Fruit fly (Drosophila melanogaster) whole organism, embryonic: ENCODE data around the gene Wee1.

Experiments
- Antp ChIP-seq: fragments of 200-800 bp; sonication (Bioruptor generic); optimal IDR thresholded peaks from 3 replicates; lab custom pipeline; 2016; ENCODE audit warnings: missing biosample characterization, missing genetic modification characterization
- CG15011 ChIP-seq: fragments of 200-800 bp; sonication (Bioruptor generic); optimal IDR thresholded peaks from 3 replicates; lab custom pipeline; 2018; ENCODE audit warnings: missing biosample characterization, mild to moderate bottlenecking, missing genetic modification characterization
- CG17328 ChIP-seq: fragments of 200-800 bp; sonication (Bioruptor generic); IDR thresholded peaks from 2 replicates; pipeline ENCODE4 v1.3.6; 2022; ENCODE audit warnings: missing biosample characterization, missing genetic modification characterization
- Oaz ChIP-seq: fragments of 200-800 bp; sonication (Bioruptor generic); IDR thresholded peaks from 2 replicates; pipeline ENCODE4 v1.3.6; 2022; ENCODE audit warnings: missing biosample characterization, missing genetic modification characterization
- ato ChIP-seq: fragments of 200-800 bp; sonication (Bioruptor generic); IDR thresholded peaks from 2 replicates; pipeline ENCODE4 v1.3.6; 2022; ENCODE audit warnings: missing biosample characterization, missing genetic modification characterization; ENCODE audit not compliant: partially characterized antibody
- da ChIP-seq: fragments of 200-800 bp; sonication (Bioruptor generic); optimal IDR thresholded peaks from 2 replicates; lab custom pipeline; 2016; ENCODE audit warnings: missing biosample characterization, missing genetic modification characterization
- psq ChIP-seq: fragments of 200-800 bp; sonication (Bioruptor generic); optimal IDR thresholded peaks from 2 replicates; lab custom pipeline; 2017; ENCODE audit warnings: missing biosample characterization, missing genetic modification characterization

DNA sequence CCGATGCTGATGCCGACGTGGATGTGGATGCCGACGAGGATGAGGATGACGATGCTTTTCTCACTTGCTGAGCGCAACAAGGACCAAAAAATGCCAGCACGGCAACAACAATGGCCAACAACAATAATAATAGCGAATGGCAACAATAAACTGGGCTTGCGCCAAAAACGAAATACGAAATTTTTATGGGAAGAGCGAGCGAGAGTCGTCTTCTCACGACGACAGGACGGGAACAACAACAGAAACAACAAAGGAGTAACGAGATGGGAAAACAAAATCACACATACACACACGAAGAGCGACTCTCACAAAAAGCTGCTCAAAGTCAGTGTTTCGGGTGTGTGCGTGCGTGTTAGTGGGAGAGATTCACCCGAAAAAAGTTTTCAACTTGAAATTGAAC, 39.9 kb downstream of the Wee1 start:
- TF ChIP-seq ato (GFP tag; lab: Robert Waterston, UW) (no peak), da (GFP tag; lab: Kevin White, UChicago) (no peak), Antp (no peak), Oaz (GFP tag; lab: Robert Waterston, UW) (no peak), CG15011 (GFP tag; lab: Kevin White, UChicago) (no peak), CG17328 (GFP tag; lab: Robert Waterston, UW) (no peak), psq (no peak)
